Worm (Caenorhabditis elegans): Measurements from ENCODE around the gene tbc-19.

Gene tbc-19

ce11 chrX:14012417-14012816 lies at the start of gene tbc-19:
tbc-19 (minus strand) TSS chrX:14012517.
- TF ChIP-seq che-1 (tag; optimal IDR thresholded peaks at IDR 0.05), result no peak
- no peak for TF ChIP-seq lin-11 (tag; optimal IDR thresholded peaks at IDR 0.05)
- TF ChIP-seq elt-2 (tag; optimal IDR thresholded peaks at IDR 0.05), result no peak
- TF ChIP-seq C08G9.2 (tag; optimal IDR thresholded peaks at IDR 0.05), result no peak
- TF ChIP-seq ceh-31 (tag; optimal IDR thresholded peaks at IDR 0.05), result no peak
- no peak for TF ChIP-seq unc-55 (GFP tag; optimal IDR thresholded peaks at IDR 0.05)
- TF ChIP-seq F13H6.1 (tag; optimal IDR thresholded peaks at IDR 0.05), result no peak
- TF ChIP-seq K02D7.2 (tag; optimal IDR thresholded peaks at IDR 0.05), result no peak
- TF ChIP-seq ztf-16 (tag; optimal IDR thresholded peaks at IDR 0.05), result no peak
- TF ChIP-seq ceh-30 (tag; optimal IDR thresholded peaks at IDR 0.05), result no peak

- TF ChIP-seq pat-9 (tag; optimal IDR thresholded peaks at IDR 0.05), result no peak
- peak; percentile 85 for TF ChIP-seq unc-55 (GFP tag; optimal IDR thresholded peaks at IDR 0.05)
- peak; percentile 12 for TF ChIP-seq ceh-18 (tag; optimal IDR thresholded peaks at IDR 0.05)
Observed at ce11 chrX:14056527-14056926, 44.2 kb upstream of the tbc-19 start.

ce11 chrX:14055715-14056114 lies 43.4 kb upstream of the tbc-19 start:
- TF ChIP-seq ceh-24 (tag; optimal IDR thresholded peaks at IDR 0.05), result no peak
- TF ChIP-seq pqm-1 (tag; optimal IDR thresholded peaks at IDR 0.05), result no peak
- TF ChIP-seq nfya-1 (tag; optimal IDR thresholded peaks at IDR 0.05), result no peak
- no peak for TF ChIP-seq odd-2 (tag; optimal IDR thresholded peaks at IDR 0.05)
- no peak for TF ChIP-seq hlh-15 (tag; optimal IDR thresholded peaks at IDR 0.05)
- no peak for TF ChIP-seq T23F11.4 (GFP tag; optimal IDR thresholded peaks at IDR 0.05)
- no peak for TF ChIP-seq pat-9 (tag; optimal IDR thresholded peaks at IDR 0.05)
- no peak for TF ChIP-seq ahr-1 (tag; optimal IDR thresholded peaks at IDR 0.05)
- TF ChIP-seq ama-1 (optimal IDR thresholded peaks at IDR 0.05), result no peak
- TF ChIP-seq pha-2 (tag; optimal IDR thresholded peaks at IDR 0.05), result no peak
- TF ChIP-seq sox-4 (tag; optimal IDR thresholded peaks at IDR 0.05), result no peak

ce11 chrX:14054799-14055198 lies 42.5 kb upstream of the tbc-19 start:
- TF ChIP-seq hlh-13 (GFP tag; optimal IDR thresholded peaks at IDR 0.05) (no peak), dmd-4 (tag; optimal IDR thresholded peaks at IDR 0.05; ENCODE audit: borderline replicate concordance) (no peak), Y22D7AL.16 (tag; optimal IDR thresholded peaks at IDR 0.05) (no peak), ama-1 (optimal IDR thresholded peaks at IDR 0.05) (no peak), ceh-18 (tag; optimal IDR thresholded peaks at IDR 0.05) (peak; percentile 32), pha-2 (tag; optimal IDR thresholded peaks at IDR 0.05) (no peak), nfya-1 (tag; optimal IDR thresholded peaks at IDR 0.05) (peak; percentile 23), unc-55 (GFP tag; optimal IDR thresholded peaks at IDR 0.05) (peak; percentile 17), ztf-16 (tag; optimal IDR thresholded peaks at IDR 0.05) (no peak), che-1 (tag; optimal IDR thresholded peaks at IDR 0.05) (no peak), ceh-31 (tag; optimal IDR thresholded peaks at IDR 0.05) (no peak), mec-3 (tag; optimal IDR thresholded peaks at IDR 0.05; ENCODE audit: borderline replicate concordance) (no peak), K02D7.2 (tag; optimal IDR thresholded peaks at IDR 0.05) (no peak), ceh-30 (tag; optimal IDR thresholded peaks at IDR 0.05) (no peak), rnt-1 (tag; optimal IDR thresholded peaks at IDR 0.05) (peak; percentile 18), eyg-1 (tag; optimal IDR thresholded peaks at IDR 0.05) (no peak), nhr-232 (tag; optimal IDR thresholded peaks at IDR 0.05) (no peak), K09A11.1 (tag; optimal IDR thresholded peaks at IDR 0.05; ENCODE audit: insufficient read depth) (no peak), ceh-2 (tag; optimal IDR thresholded peaks at IDR 0.05) (no peak), fax-1 (tag; optimal IDR thresholded peaks at IDR 0.05) (no peak), unc-86 (tag; optimal IDR thresholded peaks at IDR 0.05) (no peak)

- no peak for TF ChIP-seq hlh-8 (tag; optimal IDR thresholded peaks at IDR 0.05)
- no peak for TF ChIP-seq sox-2 (GFP tag; IDR thresholded peaks at IDR 0.05)
- TF ChIP-seq ceh-24 (tag; optimal IDR thresholded peaks at IDR 0.05), result no peak
- no peak for TF ChIP-seq eyg-1 (tag; optimal IDR thresholded peaks at IDR 0.05)
- TF ChIP-seq tbx-2 (tag; optimal IDR thresholded peaks at IDR 0.05), result no peak
- no peak for TF ChIP-seq ceh-34 (tag; optimal IDR thresholded peaks at IDR 0.05)
- TF ChIP-seq ceh-2 (tag; optimal IDR thresholded peaks at IDR 0.05), result no peak
- TF ChIP-seq C08G9.2 (tag; optimal IDR thresholded peaks at IDR 0.05), result no peak
- TF ChIP-seq ztf-16 (tag; optimal IDR thresholded peaks at IDR 0.05), result no peak
- TF ChIP-seq dve-1 (tag; optimal IDR thresholded peaks at IDR 0.05), result no peak
- TF ChIP-seq pqm-1 (tag; optimal IDR thresholded peaks at IDR 0.05), result no peak
- TF ChIP-seq sdc-2 (tag; optimal IDR thresholded peaks at IDR 0.05), result no peak
- no peak for TF ChIP-seq mec-3 (tag; optimal IDR thresholded peaks at IDR 0.05; ENCODE audit: borderline replicate concordance)
- TF ChIP-seq odd-2 (tag; optimal IDR thresholded peaks at IDR 0.05), result no peak
- no peak for TF ChIP-seq K02D7.2 (tag; optimal IDR thresholded peaks at IDR 0.05)
- no peak for TF ChIP-seq Y22D7AL.16 (tag; optimal IDR thresholded peaks at IDR 0.05)
Observed at ce11 chrX:14053754-14054153, 41.4 kb upstream of the tbc-19 start.
